Worm (Caenorhabditis elegans): ENCODE data around the gene rhr-2.

Gene rhr-2

DNA sequence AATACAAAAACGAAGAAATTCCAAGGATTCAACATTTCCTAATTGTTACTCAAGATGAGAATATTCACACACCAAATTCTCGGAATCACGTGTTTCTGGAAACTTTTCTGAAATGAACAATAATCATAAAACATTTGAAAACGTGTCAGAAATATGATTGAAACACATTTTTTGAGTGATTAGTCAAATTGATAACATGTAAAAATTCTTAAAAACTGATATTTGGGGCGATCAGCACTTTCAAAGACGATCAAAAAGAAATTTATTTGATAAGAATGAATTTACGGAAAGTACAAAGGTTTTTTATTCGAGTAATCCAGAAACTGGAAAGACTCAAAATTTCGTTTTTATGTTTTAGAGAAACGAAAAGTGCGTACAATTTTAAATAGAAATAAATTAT is 14.2 kb downstream of the rhr-2 start, which contains the start of gene tre-3:
TSS of gene tre-3 (minus strand) at position 107 of the 400 bp plus-strand sequence.
- TF ChIP-seq scrt-1 (GFP tag; IDR thresholded peaks at IDR 0.05) = no peak
- no peak for TF ChIP-seq ceh-36 (tag; optimal IDR thresholded peaks at IDR 0.05)

DNA sequence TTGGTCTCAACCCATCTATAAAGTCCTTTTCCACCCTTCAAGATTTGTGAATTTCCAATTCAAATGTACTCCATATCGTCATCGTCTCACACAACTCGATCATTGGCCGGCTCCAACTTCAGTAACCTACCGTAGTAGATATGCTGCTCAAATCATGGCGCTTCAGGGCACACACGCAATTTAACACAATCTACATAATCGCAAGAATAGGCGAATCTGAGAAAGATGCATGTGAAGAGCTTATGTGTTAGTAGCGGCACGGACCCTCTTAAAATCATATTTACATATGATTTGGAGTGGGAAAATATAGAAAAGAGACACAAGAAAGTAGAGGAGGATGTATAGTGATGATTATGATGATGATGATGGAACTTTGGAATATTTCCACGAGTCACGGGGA is 18.2 kb downstream of the rhr-2 start:
- TF ChIP-seq B0310.2 (tag; optimal IDR thresholded peaks at IDR 0.05) (no peak), hnd-1 (tag; optimal IDR thresholded peaks at IDR 0.05) (no peak), ceh-13 (GFP tag; optimal IDR thresholded peaks at IDR 0.05) (no peak), ceh-36 (tag; optimal IDR thresholded peaks at IDR 0.05) (no peak), tbx-11 (GFP tag; IDR thresholded peaks at IDR 0.05) (no peak), F13C5.2 (tag; optimal IDR thresholded peaks at IDR 0.05) (no peak), tra-4 (tag; optimal IDR thresholded peaks at IDR 0.05) (no peak), flt-1 (GFP tag; IDR thresholded peaks at IDR 0.05) (no peak), ets-7 (tag; optimal IDR thresholded peaks at IDR 0.05) (no peak), hmbx-1 (tag; optimal IDR thresholded peaks at IDR 0.05) (no peak), sea-1 (GFP tag; conservative IDR thresholded peaks at IDR 0.05) (no peak)

DNA sequence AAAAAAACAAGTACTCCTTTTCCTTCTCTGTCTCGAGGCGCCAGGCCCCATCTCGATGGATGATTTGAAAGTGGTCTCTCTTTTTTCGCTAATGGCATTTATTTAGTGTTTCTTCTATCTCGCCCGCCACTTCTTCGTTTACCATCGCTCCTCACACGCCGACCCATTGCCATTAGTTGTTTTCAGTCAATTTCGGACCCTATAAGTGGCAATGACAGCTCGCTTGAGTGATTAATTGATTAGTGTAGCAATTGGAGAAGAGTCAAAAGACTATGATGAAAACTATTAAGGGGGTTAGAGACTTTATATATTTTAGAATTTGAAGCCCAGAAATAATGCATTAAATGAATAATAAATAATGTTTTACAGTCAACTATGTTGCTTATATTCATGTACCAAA is 23.6 kb downstream of the rhr-2 start:
- TF ChIP-seq pes-1 (GFP tag; IDR thresholded peaks at IDR 0.05) = no peak
- no peak for TF ChIP-seq hnd-1 (tag; optimal IDR thresholded peaks at IDR 0.05)
- no peak for TF ChIP-seq sea-1 (GFP tag; conservative IDR thresholded peaks at IDR 0.05)
- no peak for TF ChIP-seq tbx-37 (GFP tag; conservative IDR thresholded peaks at IDR 0.05)
- TF ChIP-seq ceh-13 (GFP tag; optimal IDR thresholded peaks at IDR 0.05) = no peak
- no peak for TF ChIP-seq ama-1 (optimal IDR thresholded peaks at IDR 0.05)
- TF ChIP-seq flt-1 (GFP tag; IDR thresholded peaks at IDR 0.05) = no peak
- no peak for TF ChIP-seq scrt-1 (GFP tag; IDR thresholded peaks at IDR 0.05)
- TF ChIP-seq tra-4 (tag; optimal IDR thresholded peaks at IDR 0.05) = no peak
- TF ChIP-seq ceh-36 (tag; optimal IDR thresholded peaks at IDR 0.05) = no peak
- TF ChIP-seq tbx-11 (GFP tag; IDR thresholded peaks at IDR 0.05) = no peak
- no peak for TF ChIP-seq B0310.2 (tag; optimal IDR thresholded peaks at IDR 0.05)
- TF ChIP-seq hmbx-1 (tag; optimal IDR thresholded peaks at IDR 0.05) = no peak
- no peak for TF ChIP-seq ets-7 (tag; optimal IDR thresholded peaks at IDR 0.05)
- TF ChIP-seq hmg-4 (GFP tag; optimal IDR thresholded peaks at IDR 0.05) = no peak
- no peak for TF ChIP-seq aly-1 (tag; optimal IDR thresholded peaks at IDR 0.05)

DNA sequence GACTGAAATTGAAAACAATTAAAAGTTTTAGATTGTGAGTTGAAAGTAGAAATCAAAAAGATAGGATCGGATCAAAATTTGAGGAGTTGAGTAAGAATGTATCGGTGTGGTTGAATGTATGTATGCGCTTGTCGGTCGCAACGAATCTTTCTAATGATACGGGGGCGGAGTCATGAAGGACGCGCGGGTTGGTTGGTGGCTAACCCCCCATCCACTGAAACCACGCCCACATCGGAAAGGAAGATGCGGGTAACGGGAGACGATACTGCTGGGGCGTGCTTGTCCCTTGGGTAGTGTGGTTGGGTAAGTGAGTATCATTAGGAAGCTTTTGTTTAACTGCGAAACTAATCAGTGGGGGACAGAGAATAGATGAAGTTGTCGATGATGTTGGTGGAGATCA is 24.6 kb downstream of the rhr-2 start, which contains the start of gene ceh-32:
TSS of gene ceh-32 (minus strand) at position 2 of the 400 bp plus-strand sequence.
- TF ChIP-seq F13C5.2 (tag; optimal IDR thresholded peaks at IDR 0.05) (peak; percentile 1), scrt-1 (GFP tag; IDR thresholded peaks at IDR 0.05) (no peak)

DNA sequence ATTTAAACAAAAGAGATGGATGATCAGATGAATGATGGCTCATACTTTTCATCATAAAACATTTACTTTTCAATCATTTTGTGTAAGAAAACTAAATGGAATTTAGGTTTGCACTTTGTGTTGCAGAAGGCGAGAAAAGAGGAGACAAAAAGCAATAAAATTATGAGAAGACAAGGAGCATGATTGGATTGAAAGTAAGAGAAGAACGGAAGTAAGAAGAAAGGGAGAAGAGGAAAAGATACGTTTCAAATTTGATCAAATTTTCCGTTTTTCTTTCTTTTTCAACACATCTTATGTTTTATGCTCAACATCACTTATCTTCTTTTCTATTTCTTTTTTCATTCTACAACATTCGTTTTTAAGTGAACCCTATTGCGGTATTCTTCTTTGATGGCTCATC is 25.3 kb downstream of the rhr-2 start:
- TF ChIP-seq ceh-13 (GFP tag; optimal IDR thresholded peaks at IDR 0.05) = no peak
- TF ChIP-seq ceh-36 (tag; optimal IDR thresholded peaks at IDR 0.05) = no peak

DNA sequence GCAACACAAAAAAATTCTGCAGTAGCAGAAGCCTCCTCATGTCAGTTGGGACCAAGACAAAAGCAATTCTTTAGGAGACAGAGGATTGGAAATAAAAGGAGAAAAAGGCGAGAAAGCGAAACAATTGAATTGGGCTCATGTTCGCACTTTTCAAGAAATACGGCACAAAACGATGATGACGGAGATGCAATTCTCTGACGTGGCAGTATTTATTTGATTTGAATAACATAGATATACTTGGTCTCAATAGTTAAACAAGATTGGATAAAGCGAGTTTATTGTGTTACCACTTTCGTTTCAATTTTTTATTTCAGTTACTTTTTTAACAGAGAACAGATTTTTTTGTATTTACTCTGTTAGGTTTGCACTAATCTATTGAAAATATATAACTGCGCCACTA is 32.5 kb downstream of the rhr-2 start:
- no peak for TF ChIP-seq ets-7 (tag; optimal IDR thresholded peaks at IDR 0.05)
- TF ChIP-seq ceh-13 (GFP tag; optimal IDR thresholded peaks at IDR 0.05) = no peak
- TF ChIP-seq B0310.2 (tag; optimal IDR thresholded peaks at IDR 0.05) = no peak
- TF ChIP-seq scrt-1 (GFP tag; IDR thresholded peaks at IDR 0.05) = no peak
- no peak for TF ChIP-seq tbx-37 (GFP tag; conservative IDR thresholded peaks at IDR 0.05)

DNA sequence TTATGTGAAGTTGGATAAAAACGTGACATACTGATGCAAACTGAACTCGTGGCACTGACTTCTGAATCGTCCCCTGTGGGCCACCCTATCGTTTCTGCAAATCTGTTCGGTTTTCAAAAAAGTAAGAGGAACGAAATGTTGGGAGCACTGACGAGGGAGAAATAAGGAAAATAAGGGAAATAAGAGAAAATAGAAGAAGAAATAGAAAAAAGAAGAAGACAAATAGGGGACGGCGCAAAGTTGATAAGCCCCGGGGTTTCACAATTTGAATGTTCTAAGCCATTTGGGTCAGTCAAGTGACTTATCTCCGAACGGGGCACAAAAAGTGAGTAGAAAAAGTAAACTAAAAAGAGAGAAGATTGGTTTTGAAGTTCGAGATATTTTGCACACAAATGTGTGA is 34.4 kb downstream of the rhr-2 start, which contains the start of gene W05E10.5:
TSS of gene W05E10.5 (minus strand) at position 101 of the 400 bp plus-strand sequence.
- TF ChIP-seq B0310.2 (tag; optimal IDR thresholded peaks at IDR 0.05) (no peak), tbx-11 (GFP tag; IDR thresholded peaks at IDR 0.05) (no peak), hmbx-1 (tag; optimal IDR thresholded peaks at IDR 0.05) (no peak), ceh-36 (tag; optimal IDR thresholded peaks at IDR 0.05) (no peak), sea-1 (GFP tag; conservative IDR thresholded peaks at IDR 0.05) (no peak), F13C5.2 (tag; optimal IDR thresholded peaks at IDR 0.05) (no peak), flt-1 (GFP tag; IDR thresholded peaks at IDR 0.05) (no peak), tra-4 (tag; optimal IDR thresholded peaks at IDR 0.05) (no peak), hmg-4 (GFP tag; optimal IDR thresholded peaks at IDR 0.05) (no peak), hnd-1 (tag; optimal IDR thresholded peaks at IDR 0.05) (no peak), aly-1 (tag; optimal IDR thresholded peaks at IDR 0.05) (no peak), scrt-1 (GFP tag; IDR thresholded peaks at IDR 0.05) (no peak)

DNA sequence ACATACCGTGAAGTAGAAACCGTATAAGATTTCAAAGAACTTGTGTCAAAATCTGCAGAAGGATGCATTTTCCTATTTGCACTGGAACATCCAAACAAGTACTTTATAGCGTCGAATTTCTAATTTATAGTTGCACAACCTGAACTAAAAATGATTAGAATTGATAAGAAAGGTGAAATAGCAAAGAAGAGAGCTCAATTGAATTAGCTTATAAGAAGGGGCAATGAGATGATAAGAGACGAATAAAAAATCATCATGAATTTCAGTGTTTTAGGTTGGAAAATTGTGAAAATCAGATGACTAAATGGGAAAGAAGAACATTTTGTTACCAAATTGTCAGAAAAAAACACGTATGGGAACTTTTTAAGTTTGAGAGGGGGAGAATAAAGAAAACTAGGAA is 38.4 kb downstream of the rhr-2 start, which contains the start of gene W05E10.1:
TSS of gene W05E10.1 (minus strand) at position 139 of the 400 bp plus-strand sequence.
- TF ChIP-seq sea-1 (GFP tag; conservative IDR thresholded peaks at IDR 0.05) = no peak
- TF ChIP-seq hmbx-1 (tag; optimal IDR thresholded peaks at IDR 0.05) = no peak
- TF ChIP-seq ets-7 (tag; optimal IDR thresholded peaks at IDR 0.05) = no peak
- TF ChIP-seq flt-1 (GFP tag; IDR thresholded peaks at IDR 0.05) = no peak
- no peak for TF ChIP-seq ceh-13 (GFP tag; optimal IDR thresholded peaks at IDR 0.05)
- no peak for TF ChIP-seq ceh-36 (tag; optimal IDR thresholded peaks at IDR 0.05)
- no peak for TF ChIP-seq hmg-4 (GFP tag; optimal IDR thresholded peaks at IDR 0.05)
- no peak for TF ChIP-seq tra-4 (tag; optimal IDR thresholded peaks at IDR 0.05)
- no peak for TF ChIP-seq tbx-37 (GFP tag; conservative IDR thresholded peaks at IDR 0.05)
- TF ChIP-seq ama-1 (optimal IDR thresholded peaks at IDR 0.05) = no peak
- no peak for TF ChIP-seq scrt-1 (GFP tag; IDR thresholded peaks at IDR 0.05)
- TF ChIP-seq aly-1 (tag; optimal IDR thresholded peaks at IDR 0.05) = no peak
- TF ChIP-seq tbx-11 (GFP tag; IDR thresholded peaks at IDR 0.05) = no peak
- TF ChIP-seq pes-1 (GFP tag; IDR thresholded peaks at IDR 0.05) = no peak
- no peak for TF ChIP-seq hnd-1 (tag; optimal IDR thresholded peaks at IDR 0.05)
- no peak for TF ChIP-seq F13C5.2 (tag; optimal IDR thresholded peaks at IDR 0.05)

DNA sequence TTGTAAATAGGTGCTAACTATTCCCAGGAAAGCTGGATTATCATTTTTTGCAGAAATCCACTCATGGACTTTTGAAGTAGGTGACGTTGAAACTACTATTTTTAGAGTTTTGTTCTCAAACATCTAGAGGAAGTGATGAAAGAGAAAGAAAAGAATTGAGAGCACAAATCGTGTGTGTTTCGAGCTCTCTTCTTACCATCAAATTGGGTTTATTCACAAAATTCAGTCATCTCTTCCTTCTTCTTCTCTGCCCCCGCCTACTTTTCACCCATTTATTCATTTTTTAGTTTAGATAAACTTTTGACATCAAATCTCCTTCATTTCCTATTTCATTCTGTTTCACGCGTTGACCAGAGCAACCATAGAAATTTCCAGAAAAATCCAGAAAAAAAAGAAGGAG is 43.1 kb downstream of the rhr-2 start, which contains the start of gene W05E10.2:
TSS of gene W05E10.2 (plus strand) at position 301 of the 400 bp plus-strand sequence.
- TF ChIP-seq ama-1 (optimal IDR thresholded peaks at IDR 0.05) (no peak), sea-1 (GFP tag; conservative IDR thresholded peaks at IDR 0.05) (no peak), tbx-11 (GFP tag; IDR thresholded peaks at IDR 0.05) (no peak), scrt-1 (GFP tag; IDR thresholded peaks at IDR 0.05) (no peak), tra-4 (tag; optimal IDR thresholded peaks at IDR 0.05) (no peak), hnd-1 (tag; optimal IDR thresholded peaks at IDR 0.05) (no peak), flt-1 (GFP tag; IDR thresholded peaks at IDR 0.05) (no peak), F13C5.2 (tag; optimal IDR thresholded peaks at IDR 0.05) (no peak), aly-1 (tag; optimal IDR thresholded peaks at IDR 0.05) (no peak), ets-7 (tag; optimal IDR thresholded peaks at IDR 0.05) (no peak), hmg-4 (GFP tag; optimal IDR thresholded peaks at IDR 0.05) (no peak), ceh-36 (tag; optimal IDR thresholded peaks at IDR 0.05) (no peak), tbx-37 (GFP tag; conservative IDR thresholded peaks at IDR 0.05) (no peak), hmbx-1 (tag; optimal IDR thresholded peaks at IDR 0.05) (no peak), B0310.2 (tag; optimal IDR thresholded peaks at IDR 0.05) (no peak), pes-1 (GFP tag; IDR thresholded peaks at IDR 0.05) (no peak)
